Worm (Caenorhabditis elegans): Measurements from ENCODE around the gene isw-1.

DNA sequence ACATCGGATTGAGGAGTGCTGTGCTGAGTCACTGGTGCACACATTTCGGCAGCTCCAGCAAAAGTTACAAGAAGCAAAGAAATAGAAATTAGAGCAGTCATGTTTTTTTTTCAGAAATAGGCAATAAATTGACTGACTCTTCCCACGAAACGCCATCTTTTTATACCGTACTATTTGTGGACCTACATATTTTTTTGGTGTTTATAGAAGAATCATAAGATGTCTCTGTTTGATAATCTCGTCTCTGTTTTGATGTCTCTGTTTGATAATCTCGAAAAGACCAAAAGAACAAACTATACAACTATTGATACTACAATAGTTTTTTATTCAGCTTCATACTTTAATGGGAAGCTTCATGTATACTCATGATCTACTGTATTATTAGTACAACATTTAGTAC lies 24.5 kb upstream of the isw-1 start, which contains the start of gene Y102E9.3:
- no peak for TF ChIP-seq ama-1 (optimal IDR thresholded peaks at IDR 0.05)
- no peak for TF ChIP-seq flt-1 (GFP tag; IDR thresholded peaks at IDR 0.05)
- TF ChIP-seq tra-4 (tag; optimal IDR thresholded peaks at IDR 0.05): no peak
